Worm (Caenorhabditis elegans) whole organism, young adult: Measurements from ENCODE around the gene esyt-2.
A peak's percentile ranks its signal among the peaks of the same experiment; 100 is the strongest.

Experiments used
- B0336.3 ChIP-seq: fragments of 200-800 bp; sonication (Bioruptor generic); IDR thresholded peaks from 2 replicates; pipeline ENCODE4 v1.3.6; 2022; ENCODE audit warnings: missing genetic modification characterization, missing compliant biosample characterization
- F10E7.11 ChIP-seq: sonication (generic microtip); optimal IDR thresholded peaks from 2 replicates; lab custom pipeline; 2017; ENCODE audit warnings: mild to moderate bottlenecking, missing genetic modification characterization, moderate library complexity, missing compliant biosample characterization
- F22D6.2 ChIP-seq: sonication (generic microtip); optimal IDR thresholded peaks from 2 replicates; lab custom pipeline; 2016; ENCODE audit warnings: mild to moderate bottlenecking, missing genetic modification characterization, missing compliant biosample characterization
- F37B4.10 ChIP-seq: fragments of 200-800 bp; sonication (Bioruptor generic); IDR thresholded peaks from 2 replicates; pipeline ENCODE4 v1.3.6; 2022; ENCODE audit warnings: missing genetic modification characterization, missing compliant biosample characterization
- F49E8.2 ChIP-seq: sonication (generic microtip); optimal IDR thresholded peaks from 3 replicates; lab custom pipeline; 2017; ENCODE audit warnings: missing genetic modification characterization, mild to moderate bottlenecking, missing compliant biosample characterization, antibody characterized with exemption, moderate library complexity; ENCODE audit not compliant: insufficient read depth
- T07F8.4 ChIP-seq: sonication (generic microtip); optimal IDR thresholded peaks from 2 replicates; lab custom pipeline; 2016; ENCODE audit warnings: mild to moderate bottlenecking, missing genetic modification characterization, moderate library complexity, missing compliant biosample characterization
- Y53G8AR.9 ChIP-seq: fragments of 200-800 bp; sonication (Bioruptor generic); conservative IDR thresholded peaks from 2 replicates; pipeline ENCODE4 v1.3.6; 2022; ENCODE audit warnings: missing genetic modification reagents, missing genetic modification characterization, missing compliant biosample characterization
- Y79H2A.3 ChIP-seq: fragments of 200-800 bp; sonication (Bioruptor generic); conservative IDR thresholded peaks from 2 replicates; pipeline ENCODE4 v1.3.6; 2022; ENCODE audit warnings: missing genetic modification reagents, missing genetic modification characterization, missing compliant biosample characterization
- akir-1 ChIP-seq: fragments of 200-800 bp; sonication (Bioruptor generic); optimal IDR thresholded peaks from 2 replicates; lab custom pipeline; 2018; ENCODE audit warnings: mild to moderate bottlenecking, missing genetic modification characterization, moderate library complexity, missing compliant biosample characterization
- attf-3 ChIP-seq: fragments of 200-800 bp; sonication (Bioruptor generic); conservative IDR thresholded peaks from 2 replicates; pipeline ENCODE4 v1.3.6; 2022; ENCODE audit warnings: missing genetic modification reagents, missing genetic modification characterization, missing compliant biosample characterization
- attf-6 ChIP-seq: fragments of 200-800 bp; sonication (Bioruptor generic); IDR thresholded peaks from 2 replicates; pipeline ENCODE4 v1.3.6; 2022; ENCODE audit warnings: missing genetic modification reagents, missing genetic modification characterization, missing compliant biosample characterization
- ccch-3 ChIP-seq: fragments of 200-800 bp; sonication (Bioruptor generic); optimal IDR thresholded peaks from 2 replicates; lab custom pipeline; 2018; ENCODE audit warnings: mild to moderate bottlenecking, missing genetic modification characterization, missing compliant biosample characterization
- ceh-100 ChIP-seq: fragments of 200-800 bp; sonication (Bioruptor generic); IDR thresholded peaks from 2 replicates; pipeline ENCODE4 v1.3.6; 2022; ENCODE audit warnings: missing genetic modification reagents, missing genetic modification characterization, missing compliant biosample characterization
- ceh-27 ChIP-seq: fragments of 200-800 bp; sonication (Bioruptor generic); optimal IDR thresholded peaks from 2 replicates; lab custom pipeline; 2018; ENCODE audit warnings: mild to moderate bottlenecking, missing genetic modification characterization, moderate library complexity, missing compliant biosample characterization
- ceh-58 ChIP-seq: fragments of 200-800 bp; sonication (Bioruptor generic); IDR thresholded peaks from 2 replicates; pipeline ENCODE4 v1.3.6; 2022; ENCODE audit warnings: missing genetic modification characterization, missing compliant biosample characterization
- dox-1 ChIP-seq: fragments of 200-800 bp; sonication (Bioruptor generic); IDR thresholded peaks from 2 replicates; pipeline ENCODE4 v1.3.6; 2022; ENCODE audit warnings: missing genetic modification reagents, missing genetic modification characterization, missing compliant biosample characterization
- dpff-1 ChIP-seq: sonication (generic microtip); optimal IDR thresholded peaks from 2 replicates; lab custom pipeline; 2017; ENCODE audit warnings: mild to moderate bottlenecking, missing genetic modification characterization, missing compliant biosample characterization
- dpl-1 ChIP-seq: fragments of 150-350 bp; optimal IDR thresholded peaks from 2 replicates; lab custom pipeline; 2014; ENCODE audit warnings: missing biosample characterization, missing genetic modification reagents, missing genetic modification characterization
- egl-18 ChIP-seq: fragments of 200-800 bp; sonication (Bioruptor generic); IDR thresholded peaks from 2 replicates; pipeline ENCODE4 v1.3.6; 2022; ENCODE audit warnings: missing genetic modification reagents, missing genetic modification characterization, missing compliant biosample characterization
- egrh-3 ChIP-seq: fragments of 200-800 bp; sonication (Bioruptor generic); IDR thresholded peaks from 2 replicates; pipeline ENCODE4 v1.3.6; 2022; ENCODE audit warnings: missing genetic modification reagents, missing genetic modification characterization, missing compliant biosample characterization
- ets-4 ChIP-seq: fragments of 200-800 bp; sonication (Bioruptor generic); optimal IDR thresholded peaks from 2 replicates; lab custom pipeline; 2018; ENCODE audit warnings: mild to moderate bottlenecking, missing genetic modification characterization, missing compliant biosample characterization
- fkh-3 ChIP-seq: sonication (generic microtip); optimal IDR thresholded peaks from 2 replicates; lab custom pipeline; 2016; ENCODE audit warnings: mild to moderate bottlenecking, missing genetic modification characterization, missing compliant biosample characterization
- gei-17 ChIP-seq: fragments of 200-800 bp; sonication (Bioruptor generic); optimal IDR thresholded peaks from 2 replicates; lab custom pipeline; 2018; ENCODE audit warnings: mild to moderate bottlenecking, missing genetic modification characterization, missing compliant biosample characterization
- him-1 ChIP-seq: sonication (generic microtip); optimal IDR thresholded peaks from 2 replicates; lab custom pipeline; 2016; ENCODE audit warnings: missing genotype, missing genetic modification reagents, missing genetic modification characterization, missing compliant biosample characterization
- hmg-1.2 ChIP-seq: fragments of 200-800 bp; sonication (Bioruptor generic); IDR thresholded peaks from 2 replicates; pipeline ENCODE4 v1.3.6; 2022; ENCODE audit warnings: missing genetic modification reagents, missing genetic modification characterization, missing compliant biosample characterization
- hmg-20 ChIP-seq: fragments of 200-800 bp; sonication (Bioruptor generic); IDR thresholded peaks from 2 replicates; pipeline ENCODE4 v1.3.6; 2022; ENCODE audit warnings: missing genetic modification reagents, missing genetic modification characterization, missing compliant biosample characterization
- hsf-1 ChIP-seq: fragments of 200-800 bp; sonication (Bioruptor generic); IDR thresholded peaks from 2 replicates; pipeline ENCODE4 v1.3.6; 2022; ENCODE audit warnings: missing genetic modification reagents, missing genetic modification characterization, missing compliant biosample characterization
- let-607 ChIP-seq, 2 experiments: fragments of 200-800 bp in 1 of 2; sonication (Bioruptor generic) in 1 of 2; sonication (generic microtip) in 1 of 2; optimal IDR thresholded peaks; 2 replicates each; lab custom pipeline; 2016 to 2018; ENCODE audit warnings: mild to moderate bottlenecking in 2 of 2, missing compliant biosample characterization in 2 of 2, missing genetic modification characterization in 2 of 2, moderate library complexity in 2 of 2, missing genotype in 1 of 2
- lin-35 ChIP-seq, 3 experiments: fragments of 150-350 bp in 2 of 3; sonication (generic microtip) in 1 of 3; optimal IDR thresholded peaks; 2 replicates each; lab custom pipeline; 2014 to 2018; ENCODE audit warnings: missing biosample characterization in 3 of 3, missing genetic modification characterization in 3 of 3, missing genetic modification reagents in 3 of 3
- lsl-1 ChIP-seq: fragments of 200-800 bp; sonication (Bioruptor generic); optimal IDR thresholded peaks from 2 replicates; lab custom pipeline; 2018; ENCODE audit warnings: mild to moderate bottlenecking, missing genetic modification characterization, moderate library complexity, missing compliant biosample characterization
- madf-6 ChIP-seq: fragments of 200-800 bp; sonication (Bioruptor generic); IDR thresholded peaks from 2 replicates; pipeline ENCODE4 v1.3.6; 2022; ENCODE audit warnings: missing genetic modification reagents, missing genetic modification characterization, missing compliant biosample characterization
- mxl-1 ChIP-seq: sonication (generic microtip); optimal IDR thresholded peaks from 2 replicates; lab custom pipeline; 2016; ENCODE audit warnings: missing genetic modification characterization, missing compliant biosample characterization
- nhr-80 ChIP-seq: sonication (generic microtip); optimal IDR thresholded peaks from 2 replicates; lab custom pipeline; 2016; ENCODE audit warnings: missing genetic modification characterization, missing compliant biosample characterization
- pha-4 ChIP-seq: fragments of 150-350 bp; sonication (generic microtip); optimal IDR thresholded peaks from 2 replicates; lab custom pipeline; 2014; ENCODE audit warnings: missing biosample characterization, missing genetic modification reagents, missing genetic modification characterization
- rcor-1 ChIP-seq: fragments of 200-800 bp; sonication (Bioruptor generic); IDR thresholded peaks from 2 replicates; pipeline ENCODE4 v1.3.6; 2022; ENCODE audit warnings: missing genetic modification reagents, missing genetic modification characterization, missing compliant biosample characterization
- rec-8 ChIP-seq, 2 experiments: sonication (generic microtip); optimal IDR thresholded peaks; 2 replicates each; lab custom pipeline; 2016; ENCODE audit warnings: mild to moderate bottlenecking in 2 of 2, missing genetic modification characterization in 2 of 2, missing genetic modification reagents in 2 of 2, missing genotype in 2 of 2, missing biosample characterization in 1 of 2, missing compliant biosample characterization in 1 of 2, moderate library complexity in 1 of 2
- repo-1 ChIP-seq: sonication (generic microtip); optimal IDR thresholded peaks from 2 replicates; lab custom pipeline; 2017; ENCODE audit warnings: mild to moderate bottlenecking, missing genetic modification characterization, missing compliant biosample characterization
- snpc-4 ChIP-seq, 5 experiments: fragments of 150-350 bp in 1 of 5; sonication (generic microtip) in 4 of 5; optimal IDR thresholded peaks; 2 replicates each; lab custom pipeline; 2014 to 2018; ENCODE audit warnings: missing genetic modification characterization in 5 of 5, missing biosample characterization in 3 of 5, antibody characterized with exemption in 2 of 5, mild to moderate bottlenecking in 2 of 5, missing compliant biosample characterization in 2 of 5, missing genotype in 2 of 5, moderate library complexity in 2 of 5, missing genetic modification reagents in 1 of 5
- tbp1 ChIP-seq: fragments of 200-800 bp; sonication (Bioruptor generic); optimal IDR thresholded peaks from 2 replicates; lab custom pipeline; 2018; ENCODE audit warnings: mild to moderate bottlenecking, missing genetic modification characterization, missing compliant biosample characterization
- unc-130 ChIP-seq: sonication (generic microtip); optimal IDR thresholded peaks from 2 replicates; lab custom pipeline; 2016; ENCODE audit warnings: missing genetic modification reagents, missing genetic modification characterization, missing compliant biosample characterization
- xnd-1 ChIP-seq: sonication (generic microtip); optimal IDR thresholded peaks from 2 replicates; lab custom pipeline; 2016; ENCODE audit warnings: missing genotype, missing genetic modification reagents, missing genetic modification characterization, missing compliant biosample characterization
- zim-3 ChIP-seq: sonication (generic microtip); optimal IDR thresholded peaks from 2 replicates; lab custom pipeline; 2017; ENCODE audit warnings: mild to moderate bottlenecking, missing genetic modification characterization, moderate library complexity, missing compliant biosample characterization
- ztf-18 ChIP-seq: sonication (generic microtip); optimal IDR thresholded peaks from 2 replicates; lab custom pipeline; 2016; ENCODE audit warnings: missing genotype, mild to moderate bottlenecking, missing genetic modification characterization, missing compliant biosample characterization
- ztf-26 ChIP-seq: sonication (generic microtip); optimal IDR thresholded peaks from 2 replicates; lab custom pipeline; 2017; ENCODE audit warnings: missing genetic modification characterization, missing compliant biosample characterization
- ztf-28 ChIP-seq: fragments of 200-800 bp; sonication (Bioruptor generic); IDR thresholded peaks from 2 replicates; pipeline ENCODE4 v1.3.6; 2022; ENCODE audit warnings: missing genetic modification reagents, missing genetic modification characterization, missing compliant biosample characterization

The esyt-2 gene

DNA sequence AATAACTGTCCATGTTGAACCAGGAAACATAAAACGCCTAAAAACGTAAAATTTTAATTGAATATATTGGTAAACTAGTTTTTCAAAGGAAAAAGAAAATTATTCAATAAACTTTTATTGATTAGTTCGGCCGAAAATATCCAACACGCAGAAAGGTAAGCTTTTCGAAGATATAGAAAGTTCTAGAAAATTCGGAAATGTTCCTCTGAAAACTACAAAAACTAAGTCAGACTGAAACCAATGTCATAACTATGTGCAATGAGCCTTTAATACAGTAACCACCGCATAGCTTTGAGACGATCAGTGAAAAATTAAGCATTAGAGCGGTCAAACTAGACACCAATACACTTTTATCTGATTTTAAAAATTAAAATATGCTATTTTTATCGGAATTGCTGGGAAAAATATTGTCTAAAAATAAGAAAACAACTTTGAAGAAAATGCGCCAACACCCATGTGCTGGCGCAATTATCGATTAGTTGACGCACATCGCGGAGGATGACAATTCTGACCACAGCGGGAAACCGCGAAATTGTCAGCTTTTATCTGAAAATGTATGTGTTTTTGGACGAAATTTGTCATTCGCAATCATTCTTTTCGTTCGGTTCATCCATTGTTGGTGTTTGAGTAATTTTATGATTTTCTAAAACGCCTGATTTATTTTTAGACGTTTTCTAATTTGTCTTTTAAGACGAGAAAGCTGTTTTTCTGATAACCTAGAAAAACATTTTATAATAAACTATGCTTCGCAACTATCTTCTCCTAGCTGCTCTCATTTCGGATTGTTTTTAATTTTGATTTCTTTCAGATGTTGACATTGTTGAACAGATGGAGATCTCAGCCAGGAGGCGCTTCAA is 32.2 kb downstream of the esyt-2 start, which contains the start of the genes C23G10.7 and rpn-2 (continued):
- peak; percentile 46 for TF ChIP-seq him-1
- TF ChIP-seq B0336.3 (GFP tag; lab: Robert Waterston, UW): peak; percentile 83; the same call in 1 of the 2 replicates
- no peak for TF ChIP-seq ztf-28 (GFP tag; lab: Robert Waterston, UW)
- TF ChIP-seq egrh-3 (GFP tag; lab: Robert Waterston, UW): no peak
- no peak for TF ChIP-seq ztf-26
- TF ChIP-seq hmg-20 (GFP tag; lab: Robert Waterston, UW): no peak
- TF ChIP-seq zim-3 (tag; lab: Kevin White, UChicago): no peak
- no peak for TF ChIP-seq ccch-3 (GFP tag; lab: Kevin White, UChicago)
- TF ChIP-seq attf-6 (GFP tag; lab: Robert Waterston, UW): no peak
- TF ChIP-seq repo-1: no peak
- no peak for TF ChIP-seq ets-4 (GFP tag; lab: Kevin White, UChicago)
- TF ChIP-seq xnd-1 (tag; lab: Kevin White, UChicago): peak; percentile 87
- TF ChIP-seq T07F8.4 (tag; lab: Kevin White, UChicago): no peak
- TF ChIP-seq lsl-1 (GFP tag; lab: Kevin White, UChicago): peak; percentile 94
- TF ChIP-seq rcor-1 (GFP tag; lab: Robert Waterston, UW): no peak
- TF ChIP-seq dpl-1 (GFP tag; lab: Kevin White, UChicago): peak; percentile 62
- TF ChIP-seq unc-130 (GFP tag; lab: Kevin White, UChicago): peak; percentile 64
- no peak for TF ChIP-seq mxl-1 (tag; lab: Kevin White, UChicago)
- peak; percentile 97 for TF ChIP-seq ztf-18
- no peak for TF ChIP-seq Y79H2A.3
- TF ChIP-seq F10E7.11 (tag; lab: Kevin White, UChicago): no peak
- peak in 1 of 2 experiments; percentile 48 for TF ChIP-seq let-607 (tag; optimal IDR thresholded peaks at IDR 0.05; lab: Kevin White, UChicago)
- TF ChIP-seq ceh-100 (GFP tag; lab: Robert Waterston, UW): no peak
- no peak for TF ChIP-seq F22D6.2 (tag; lab: Kevin White, UChicago)

DNA sequence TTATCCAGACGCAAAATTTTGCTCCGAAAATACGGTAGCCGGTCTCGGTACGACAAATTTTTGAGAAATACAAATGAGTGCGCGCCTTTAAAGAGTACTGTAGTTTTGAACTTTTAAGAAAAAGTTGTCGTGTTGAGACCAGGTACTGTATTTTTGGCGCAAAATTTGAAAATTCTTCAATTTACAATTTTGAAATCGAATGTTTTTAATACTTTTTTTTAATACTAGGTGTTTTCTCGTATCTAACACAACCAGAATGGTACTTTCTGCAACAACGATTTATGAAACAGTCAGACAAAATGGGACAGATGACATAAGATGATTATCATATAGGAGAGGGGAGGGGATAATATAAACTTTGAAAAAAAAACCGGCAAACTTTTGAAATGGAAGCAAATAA is 35.1 kb downstream of the esyt-2 start:
- peak; percentile 27 for TF ChIP-seq dpff-1 (tag; lab: Kevin White, UChicago)
- TF ChIP-seq egl-18: no peak
- TF ChIP-seq repo-1: peak; percentile 50
- TF ChIP-seq hmg-1.2: no peak
- TF ChIP-seq F37B4.10 (GFP tag; lab: Robert Waterston, UW): no peak
- no peak for TF ChIP-seq pha-4 (tag; lab: Kevin White, UChicago)
- no peak for TF ChIP-seq snpc-4 (GFP tag; optimal IDR thresholded peaks at IDR 0.05; lab: Kevin White, UChicago)
- no peak for TF ChIP-seq snpc-4 (tag; optimal IDR thresholded peaks at IDR 0.05; lab: Kevin White, UChicago)
- no peak for TF ChIP-seq attf-6 (GFP tag; lab: Robert Waterston, UW)
- no peak for TF ChIP-seq ccch-3 (GFP tag; lab: Kevin White, UChicago)
- TF ChIP-seq tbp1 (GFP tag; lab: Kevin White, UChicago): no peak
- TF ChIP-seq ceh-27 (GFP tag; lab: Kevin White, UChicago): no peak
- no peak for TF ChIP-seq unc-130 (GFP tag; lab: Kevin White, UChicago)
- TF ChIP-seq nhr-80 (tag; lab: Kevin White, UChicago): no peak
- TF ChIP-seq attf-3 (GFP tag; lab: Robert Waterston, UW): no peak
- no peak for TF ChIP-seq gei-17 (GFP tag; lab: Kevin White, UChicago)
- TF ChIP-seq rec-8 (tag; optimal IDR thresholded peaks at IDR 0.05; lab: Kevin White, UChicago): no peak
- no peak for TF ChIP-seq akir-1
- no peak for TF ChIP-seq Y53G8AR.9
- peak; percentile 76 for TF ChIP-seq F49E8.2 (tag; lab: Kevin White, UChicago)
- TF ChIP-seq fkh-3 (tag; lab: Kevin White, UChicago): peak; percentile 11
- no peak for TF ChIP-seq dox-1 (GFP tag; lab: Robert Waterston, UW)
- no peak for TF ChIP-seq hsf-1 (GFP tag; lab: Robert Waterston, UW)
- TF ChIP-seq ceh-58 (GFP tag; lab: Robert Waterston, UW): 0 out of 2 replicates have a peak, but pooled peaks have one; percentile 34
- TF ChIP-seq madf-6 (GFP tag; lab: Robert Waterston, UW): peak; percentile 56
- peak; percentile 40 for TF ChIP-seq lsl-1 (GFP tag; lab: Kevin White, UChicago)
- TF ChIP-seq lin-35 (GFP tag; optimal IDR thresholded peaks at IDR 0.05; lab: Kevin White, UChicago): no peak
- TF ChIP-seq zim-3 (tag; lab: Kevin White, UChicago): no peak
